Worm (Caenorhabditis elegans) whole organism, midembryonic: ENCODE results near the gene F09C8.2.

Source experiments
- T22C8.4 ChIP-seq: fragments of 200-800 bp; sonication (Bioruptor generic); IDR thresholded peaks from 2 replicates; pipeline ENCODE4 v1.3.6; 2022; ENCODE audit warnings: missing genetic modification characterization, missing compliant biosample characterization
- cog-1 ChIP-seq: sonication (generic microtip); optimal IDR thresholded peaks from 2 replicates; lab custom pipeline; 2016; ENCODE audit warnings: missing genetic modification characterization, missing compliant biosample characterization
- flt-1 ChIP-seq: fragments of 200-800 bp; sonication (Bioruptor generic); IDR thresholded peaks from 2 replicates; pipeline ENCODE4 v1.3.6; 2022; ENCODE audit warnings: missing genetic modification characterization, missing compliant biosample characterization
- klf-2 ChIP-seq: fragments of 200-800 bp; sonication (Bioruptor generic); conservative IDR thresholded peaks from 2 replicates; pipeline ENCODE4 v1.3.6; 2022; ENCODE audit warnings: missing genetic modification reagents, missing genetic modification characterization, missing compliant biosample characterization
- med-1 ChIP-seq: sonication (generic microtip); optimal IDR thresholded peaks from 2 replicates; lab custom pipeline; 2017; ENCODE audit warnings: missing genetic modification characterization, mild to moderate bottlenecking, missing compliant biosample characterization, antibody characterized with exemption, missing genetic modification reagents; ENCODE audit not compliant: insufficient read depth
- ref-1 ChIP-seq: fragments of 200-800 bp; sonication (Bioruptor generic); conservative IDR thresholded peaks from 2 replicates; pipeline ENCODE4 v1.3.6; 2022; ENCODE audit warnings: missing genetic modification reagents, missing genetic modification characterization, missing compliant biosample characterization
- tab-1 ChIP-seq: fragments of 200-800 bp; sonication (Bioruptor generic); IDR thresholded peaks from 2 replicates; pipeline ENCODE4 v1.3.6; 2022; ENCODE audit warnings: missing genetic modification characterization, missing compliant biosample characterization
- ztf-23 ChIP-seq: fragments of 200-800 bp; sonication (Bioruptor generic); IDR thresholded peaks from 2 replicates; pipeline ENCODE4 v1.3.6; 2022; ENCODE audit warnings: missing genetic modification reagents, missing genetic modification characterization, missing compliant biosample characterization
- ztf-29 ChIP-seq: fragments of 200-800 bp; sonication (Bioruptor generic); IDR thresholded peaks from 2 replicates; pipeline ENCODE4 v1.3.6; 2022; ENCODE audit warnings: missing genetic modification reagents, missing genetic modification characterization, missing compliant biosample characterization

ce11 chrX:16155216-16155991 lies 8.6 kb upstream of the F09C8.2 start:
- TF ChIP-seq flt-1 (GFP tag; lab: Robert Waterston, UW): no peak
- TF ChIP-seq T22C8.4 (GFP tag; lab: Robert Waterston, UW): no peak
- no peak for TF ChIP-seq tab-1 (GFP tag; lab: Robert Waterston, UW)
- no peak for TF ChIP-seq cog-1 (tag; lab: Kevin White, UChicago)
- no peak for TF ChIP-seq ref-1 (GFP tag; lab: Robert Waterston, UW)
- TF ChIP-seq med-1 (GFP tag; lab: Kevin White, UChicago): no peak
- TF ChIP-seq ztf-23 (GFP tag; lab: Robert Waterston, UW): no peak
- TF ChIP-seq klf-2: no peak
- no peak for TF ChIP-seq ztf-29
